Fruit fly (Drosophila melanogaster) whole organism, prepupa: ENCODE measurements around the gene CG4374.

Source experiments
- Blimp-1 ChIP-seq: fragments of 200-800 bp; sonication (Bioruptor generic); optimal IDR thresholded peaks from 3 replicates; lab custom pipeline; 2017; ENCODE audit warnings: missing biosample characterization, missing genetic modification characterization, mild to moderate bottlenecking, moderate library complexity, missing genetic modification reagents
- CG10631 ChIP-seq: fragments of 200-800 bp; sonication (Bioruptor generic); optimal IDR thresholded peaks from 2 replicates; lab custom pipeline; 2016; ENCODE audit warnings: missing biosample characterization, missing genetic modification characterization
- CG11294 ChIP-seq: fragments of 200-800 bp; sonication (Bioruptor generic); IDR thresholded peaks from 2 replicates; pipeline ENCODE4 v1.3.6; 2022; ENCODE audit warnings: missing biosample characterization, missing genetic modification characterization
- CG11762 ChIP-seq: fragments of 200-800 bp; sonication (Bioruptor generic); optimal IDR thresholded peaks from 3 replicates; lab custom pipeline; 2016; ENCODE audit warnings: missing biosample characterization, missing genetic modification characterization; ENCODE audit not compliant: insufficient read depth
- CG15336 ChIP-seq: fragments of 200-800 bp; sonication (Bioruptor generic); IDR thresholded peaks from 2 replicates; pipeline ENCODE4 v1.3.6; 2022; ENCODE audit warnings: missing biosample characterization, missing genetic modification characterization
- CG31627 ChIP-seq: fragments of 200-800 bp; sonication (Bioruptor generic); optimal IDR thresholded peaks from 3 replicates; lab custom pipeline; 2016; ENCODE audit warnings: missing biosample characterization, missing genetic modification characterization
- CG34406 ChIP-seq: fragments of 200-800 bp; sonication (Bioruptor generic); optimal IDR thresholded peaks from 3 replicates; lab custom pipeline; 2016; ENCODE audit warnings: missing biosample characterization, missing genetic modification characterization
- CG6163 ChIP-seq: fragments of 200-800 bp; sonication (Bioruptor generic); IDR thresholded peaks from 3 replicates; pipeline ENCODE4 v1.3.6; 2022; ENCODE audit warnings: missing biosample characterization, missing genetic modification characterization
- CG6276 ChIP-seq: fragments of 200-800 bp; sonication (Bioruptor generic); optimal IDR thresholded peaks from 2 replicates; lab custom pipeline; 2017; ENCODE audit warnings: missing biosample characterization, mild to moderate bottlenecking, missing genetic modification characterization
- CG6792 ChIP-seq: fragments of 200-800 bp; sonication (Bioruptor generic); optimal IDR thresholded peaks from 3 replicates; lab custom pipeline; 2016; ENCODE audit warnings: missing biosample characterization, missing genetic modification characterization
- CG6808 ChIP-seq: fragments of 200-800 bp; sonication (Bioruptor generic); optimal IDR thresholded peaks from 3 replicates; lab custom pipeline; 2017; ENCODE audit warnings: missing biosample characterization, missing genetic modification characterization, mild to moderate bottlenecking, moderate library complexity, missing genetic modification reagents
- CG6854 ChIP-seq: fragments of 200-800 bp; sonication (Bioruptor generic); optimal IDR thresholded peaks from 2 replicates; lab custom pipeline; 2017; ENCODE audit warnings: missing biosample characterization, mild to moderate bottlenecking, missing genetic modification characterization
- CG7368 ChIP-seq: fragments of 200-800 bp; sonication (Bioruptor generic); optimal IDR thresholded peaks from 3 replicates; lab custom pipeline; 2016; ENCODE audit warnings: missing biosample characterization, missing genetic modification characterization
- CG8319 ChIP-seq: fragments of 200-800 bp; sonication (Bioruptor generic); optimal IDR thresholded peaks from 3 replicates; lab custom pipeline; 2016; ENCODE audit warnings: missing biosample characterization, missing genetic modification characterization
- CG8632 ChIP-seq: fragments of 200-800 bp; sonication (Bioruptor generic); optimal IDR thresholded peaks from 3 replicates; lab custom pipeline; 2016; ENCODE audit warnings: missing biosample characterization, missing genetic modification characterization
- Eip75B ChIP-seq: fragments of 200-800 bp; sonication (Bioruptor generic); optimal IDR thresholded peaks from 3 replicates; lab custom pipeline; 2016; ENCODE audit warnings: missing biosample characterization, missing genetic modification characterization
- Eip78C ChIP-seq: fragments of 200-800 bp; sonication (Bioruptor generic); peaks from one replicate; lab custom pipeline; 2016; ENCODE audit warnings: missing biosample characterization, missing genetic modification characterization
- Ets21C ChIP-seq: fragments of 200-800 bp; sonication (Bioruptor generic); optimal IDR thresholded peaks from 3 replicates; lab custom pipeline; 2016; ENCODE audit warnings: missing biosample characterization, missing genetic modification characterization
- Ets96B ChIP-seq: fragments of 200-800 bp; optimal IDR thresholded peaks from 2 replicates; lab custom pipeline; 2019; ENCODE audit warnings: missing biosample characterization, mild to moderate bottlenecking, missing genetic modification characterization, moderate library complexity
- Hr39 ChIP-seq: fragments of 200-800 bp; sonication (Bioruptor generic); optimal IDR thresholded peaks from 2 replicates; lab custom pipeline; 2016; ENCODE audit warnings: missing biosample characterization, missing genetic modification characterization
- Lpt ChIP-seq: fragments of 200-800 bp; sonication (Bioruptor generic); optimal IDR thresholded peaks from 3 replicates; lab custom pipeline; 2016; ENCODE audit warnings: missing biosample characterization, missing genetic modification characterization
- Met ChIP-seq: fragments of 200-800 bp; sonication (Bioruptor generic); optimal IDR thresholded peaks from 3 replicates; lab custom pipeline; 2016; ENCODE audit warnings: missing biosample characterization, missing genetic modification characterization
- OdsH ChIP-seq: fragments of 200-800 bp; sonication (Bioruptor generic); optimal IDR thresholded peaks from 3 replicates; lab custom pipeline; 2016; ENCODE audit warnings: missing biosample characterization, missing genetic modification characterization
- Sox102F ChIP-seq: fragments of 200-800 bp; sonication (Bioruptor generic); optimal IDR thresholded peaks from 2 replicates; lab custom pipeline; 2016; ENCODE audit warnings: missing biosample characterization, mild to moderate bottlenecking, missing genetic modification characterization
- Sox14 ChIP-seq: fragments of 200-800 bp; sonication (Bioruptor generic); optimal IDR thresholded peaks from 3 replicates; lab custom pipeline; 2016; ENCODE audit warnings: missing biosample characterization, missing genetic modification characterization
- Sox15 ChIP-seq: fragments of 200-800 bp; sonication (Bioruptor generic); optimal IDR thresholded peaks from 3 replicates; lab custom pipeline; 2016; ENCODE audit warnings: missing biosample characterization, missing genetic modification characterization
- achi ChIP-seq: fragments of 200-800 bp; sonication (Bioruptor generic); optimal IDR thresholded peaks from 3 replicates; lab custom pipeline; 2016; ENCODE audit warnings: missing biosample characterization, missing genetic modification characterization
- acj6 ChIP-seq: fragments of 200-800 bp; sonication (Bioruptor generic); optimal IDR thresholded peaks from 3 replicates; lab custom pipeline; 2016; ENCODE audit warnings: missing biosample characterization, missing genetic modification characterization
- cyc ChIP-seq: fragments of 200-800 bp; sonication (Bioruptor generic); optimal IDR thresholded peaks from 3 replicates; lab custom pipeline; 2016; ENCODE audit warnings: missing biosample characterization, missing genetic modification characterization
- dac ChIP-seq: fragments of 200-800 bp; sonication (Bioruptor generic); optimal IDR thresholded peaks from 2 replicates; lab custom pipeline; 2017; ENCODE audit warnings: missing biosample characterization, mild to moderate bottlenecking, missing genetic modification characterization
- dsx ChIP-seq: fragments of 200-800 bp; optimal IDR thresholded peaks from 3 replicates; lab custom pipeline; 2019; ENCODE audit warnings: missing biosample characterization, mild to moderate bottlenecking, missing genetic modification characterization, moderate library complexity; ENCODE audit not compliant: poor library complexity, severe bottlenecking
- eg ChIP-seq: fragments of 200-800 bp; sonication (Bioruptor generic); IDR thresholded peaks from 3 replicates; pipeline ENCODE4 v1.3.6; 2022; ENCODE audit warnings: missing biosample characterization, missing genetic modification characterization
- esn ChIP-seq: fragments of 200-800 bp; sonication (Bioruptor generic); optimal IDR thresholded peaks from 2 replicates; lab custom pipeline; 2016; ENCODE audit warnings: missing biosample characterization, mild to moderate bottlenecking, missing genetic modification characterization, moderate library complexity
- fd59A ChIP-seq: fragments of 200-800 bp; sonication (Bioruptor generic); optimal IDR thresholded peaks from 2 replicates; lab custom pipeline; 2017; ENCODE audit warnings: missing biosample characterization, mild to moderate bottlenecking, missing genetic modification characterization, missing genetic modification reagents
- fd85E ChIP-seq: fragments of 200-800 bp; sonication (Bioruptor generic); optimal IDR thresholded peaks from 3 replicates; lab custom pipeline; 2016; ENCODE audit warnings: missing biosample characterization, missing genetic modification characterization
- lz ChIP-seq: fragments of 200-800 bp; sonication (Bioruptor generic); optimal IDR thresholded peaks from 3 replicates; lab custom pipeline; 2016; ENCODE audit warnings: missing biosample characterization, missing genetic modification characterization
- net ChIP-seq: fragments of 200-800 bp; sonication (Bioruptor generic); optimal IDR thresholded peaks from 3 replicates; lab custom pipeline; 2016; ENCODE audit warnings: missing biosample characterization, missing genetic modification characterization
- pdm3 ChIP-seq: fragments of 200-800 bp; sonication (Bioruptor generic); optimal IDR thresholded peaks from 3 replicates; lab custom pipeline; 2016; ENCODE audit warnings: missing biosample characterization, missing genetic modification characterization
- salr ChIP-seq, 2 experiments: fragments of 200-800 bp; sonication (Bioruptor generic); optimal IDR thresholded peaks; 3 replicates each; lab custom pipeline; 2016 to 2018; ENCODE audit warnings: missing biosample characterization in 2 of 2, missing genetic modification characterization in 2 of 2, mild to moderate bottlenecking in 1 of 2
- ss ChIP-seq, 2 experiments: fragments of 200-800 bp; sonication (Bioruptor generic); optimal IDR thresholded peaks; 2 replicates in 1 of 2; 3 replicates in 1 of 2; lab custom pipeline; 2017 to 2018; ENCODE audit warnings: mild to moderate bottlenecking in 2 of 2, missing biosample characterization in 2 of 2, missing genetic modification characterization in 2 of 2, moderate library complexity in 1 of 2
- svp ChIP-seq: fragments of 200-800 bp; sonication (Bioruptor generic); peaks from one replicate; lab custom pipeline; 2016; ENCODE audit warnings: missing biosample characterization, missing genetic modification characterization
- topi ChIP-seq: fragments of 200-800 bp; sonication (Bioruptor generic); optimal IDR thresholded peaks from 3 replicates; lab custom pipeline; 2016; ENCODE audit warnings: missing biosample characterization, missing genetic modification characterization

CG4374 gene

dm6 chr3R:23445249-23445916 is 26.7 kb downstream of the CG4374 start (continued):
- peak; percentile 2 for TF ChIP-seq CG6276 (GFP tag; lab: Kevin White, UChicago)
- peak; percentile 38 for TF ChIP-seq Eip78C (GFP tag; lab: Kevin White, UChicago)
- no peak for TF ChIP-seq Sox102F (GFP tag; lab: Kevin White, UChicago)
- TF ChIP-seq dac (GFP tag; lab: Kevin White, UChicago), result no peak
- TF ChIP-seq pdm3 (GFP tag; lab: Kevin White, UChicago), result no peak
- no peak for TF ChIP-seq Lpt (GFP tag; lab: Kevin White, UChicago)
- TF ChIP-seq Ets96B (tag; lab: Kevin White, UChicago), result no peak
- TF ChIP-seq achi (GFP tag; lab: Kevin White, UChicago), result no peak

dm6 chr3R:23438184-23438787 is 33.8 kb downstream of the CG4374 start:
- TF ChIP-seq CG8319 (no peak), Lpt (GFP tag; lab: Kevin White, UChicago) (no peak), CG10631 (no peak), CG6792 (GFP tag; lab: Kevin White, UChicago) (no peak), CG31627 (GFP tag; lab: Kevin White, UChicago) (no peak), Blimp-1 (no peak), eg (GFP tag; lab: Robert Waterston, UW) (no peak), acj6 (no peak), svp (no peak), Hr39 (GFP tag; lab: Kevin White, UChicago) (no peak), esn (GFP tag; lab: Kevin White, UChicago) (no peak), Eip75B (GFP tag; lab: Kevin White, UChicago) (no peak), CG6808 (GFP tag; lab: Kevin White, UChicago) (no peak), Ets21C (GFP tag; lab: Kevin White, UChicago) (no peak), fd59A (no peak), CG8632 (GFP tag; lab: Kevin White, UChicago) (no peak), CG6854 (GFP tag; lab: Kevin White, UChicago) (no peak), Eip78C (GFP tag; lab: Kevin White, UChicago) (no peak)

- no peak for TF ChIP-seq CG34406 (GFP tag; lab: Kevin White, UChicago)
- no peak for TF ChIP-seq CG10631
- TF ChIP-seq CG7368 (GFP tag; lab: Kevin White, UChicago), result no peak
- TF ChIP-seq cyc, result no peak
- no peak for TF ChIP-seq Ets21C (GFP tag; lab: Kevin White, UChicago)
Observed at dm6 chr3R:23431355-23431754, 40.7 kb downstream of the CG4374 start.

dm6 chr3R:23425929-23426328 is 46.1 kb downstream of the CG4374 start, which contains the start of gene CG43694:
Gene CG43694, minus strand, starts transcription at chr3R:23426029.
- TF ChIP-seq esn (GFP tag; lab: Kevin White, UChicago) (no peak), CG11762 (GFP tag; lab: Kevin White, UChicago) (no peak)
- TF ChIP-seq, all 60 proteins: peak for 0

- TF ChIP-seq lz (GFP tag; lab: Kevin White, UChicago) (peak; percentile 60), CG6163 (GFP tag; lab: Robert Waterston, UW) (no peak), net (GFP tag; lab: Kevin White, UChicago) (no peak), CG15336 (GFP tag; lab: Robert Waterston, UW) (no peak), Blimp-1 (peak; percentile 62), salr (GFP tag; optimal IDR thresholded peaks at IDR 0.05; lab: Kevin White, UChicago) (no peak), Sox14 (GFP tag; lab: Kevin White, UChicago) (peak; percentile 18), topi (peak; percentile 39), fd85E (no peak), CG31627 (GFP tag; lab: Kevin White, UChicago) (peak; percentile 58), Sox15 (GFP tag; lab: Kevin White, UChicago) (peak; percentile 32), OdsH (GFP tag; lab: Kevin White, UChicago) (peak; percentile 14), Hr39 (GFP tag; lab: Kevin White, UChicago) (peak; percentile 60), CG7368 (GFP tag; lab: Kevin White, UChicago) (no peak), ss (GFP tag; optimal IDR thresholded peaks at IDR 0.05; lab: Kevin White, UChicago) (no peak), achi (GFP tag; lab: Kevin White, UChicago) (peak; percentile 3), Met (peak; percentile 67), dsx (no peak), CG8319 (peak; percentile 2), Sox102F (GFP tag; lab: Kevin White, UChicago) (peak; percentile 35), Eip75B (GFP tag; lab: Kevin White, UChicago) (peak; percentile 32), CG11294 (GFP tag; lab: Robert Waterston, UW) (no peak)
Observed at dm6 chr3R:23425107-23425506, 47.0 kb downstream of the CG4374 start.
